ENCODE assay signal across 4 fruit fly cellular contexts in genomic region chr3R:15632441-15632840, dm6.
TF ChIP-seq lines count a peak whose summit lies in the region.

No protein-coding gene starts in this region.

- peak; percentile 79 to 81 for TF ChIP-seq CTCF in S2 (optimal IDR thresholded peaks at IDR 0.05; lab: Kevin White, UChicago)
- TF ChIP-seq CTCF in whole organism, embryonic (GFP tag; optimal IDR thresholded peaks at IDR 0.05; lab: Kevin White, UChicago), result peak; percentile 81

TF ChIP-seq in whole organism, embryonic, 481 proteins besides CTCF, POLR2A, EP300 and RAD21:
- TF ChIP-seq dm (GFP tag; optimal IDR thresholded peaks at IDR 0.05; lab: Kevin White, UChicago), result no peak
- peak; percentile 24 for TF ChIP-seq stwl (tag; optimal IDR thresholded peaks at IDR 0.05; lab: Kevin White, UChicago)

TF ChIP-seq in whole organism, prepupa, 60 proteins besides CTCF, POLR2A, EP300 and RAD21:
- TF ChIP-seq CG10669 (GFP tag; optimal IDR thresholded peaks at IDR 0.05; lab: Kevin White, UChicago), result no peak
- peak; percentile 26 for TF ChIP-seq Eip78C (GFP tag; lab: Kevin White, UChicago)

TF ChIP-seq in whole organism, pupa, 21 proteins besides CTCF, POLR2A, EP300 and RAD21:
- TF ChIP-seq CG4496 (GFP tag; IDR thresholded peaks at IDR 0.05; lab: Robert Waterston, UW) (0 out of 3 replicates have a peak, but pooled peaks have one; percentile 24), CG34367 (tag; optimal IDR thresholded peaks at IDR 0.05; lab: Kevin White, UChicago) (no peak)
